Worm (Caenorhabditis elegans) whole organism, L4 larva: ENCODE results near the gene letm-1.

ENCODE experiments used
- D1046.2 ChIP-seq: fragments of 200-800 bp; sonication (Bioruptor generic); IDR thresholded peaks from 2 replicates; pipeline ENCODE4 v1.3.6; 2022; ENCODE audit warnings: missing genetic modification characterization, missing compliant biosample characterization
- F10B5.3 ChIP-seq: sonication (generic microtip); optimal IDR thresholded peaks from 2 replicates; lab custom pipeline; 2016; ENCODE audit warnings: mild to moderate bottlenecking, missing genetic modification characterization, missing compliant biosample characterization
- F26F4.8 ChIP-seq: fragments of 200-800 bp; sonication (Bioruptor generic); conservative IDR thresholded peaks from 2 replicates; pipeline ENCODE4 v1.3.6; 2022; ENCODE audit warnings: missing genetic modification characterization, missing compliant biosample characterization
- R02D3.7 ChIP-seq: fragments of 150-350 bp; sonication (generic microtip); optimal IDR thresholded peaks from 3 replicates; lab custom pipeline; 2014; ENCODE audit warnings: missing biosample characterization, missing genetic modification characterization
- Y48G9A.11 ChIP-seq: fragments of 200-800 bp; sonication (Bioruptor generic); IDR thresholded peaks from 2 replicates; pipeline ENCODE4 v1.3.6; 2022; ENCODE audit warnings: missing genetic modification reagents, missing genetic modification characterization, missing compliant biosample characterization
- Y5F2A.4 ChIP-seq: fragments of 200-800 bp; sonication (Bioruptor generic); optimal IDR thresholded peaks from 2 replicates; lab custom pipeline; 2018; ENCODE audit warnings: mild to moderate bottlenecking, missing genetic modification characterization, missing compliant biosample characterization
- Y75B8A.6 ChIP-seq: fragments of 200-800 bp; sonication (Bioruptor generic); IDR thresholded peaks from 2 replicates; pipeline ENCODE4 v1.3.6; 2022; ENCODE audit warnings: missing genetic modification reagents, missing genetic modification characterization, missing compliant biosample characterization
- ZK337.2 ChIP-seq: fragments of 200-800 bp; sonication (Bioruptor generic); IDR thresholded peaks from 2 replicates; pipeline ENCODE4 v1.3.6; 2022; ENCODE audit warnings: missing genetic modification reagents, missing genetic modification characterization, missing compliant biosample characterization
- aha-1 ChIP-seq: fragments of 150-350 bp; peaks from one replicate; lab custom pipeline; 2014; ENCODE audit warnings: missing biosample characterization, missing genetic modification characterization
- arid-1 ChIP-seq: fragments of 200-800 bp; sonication (Bioruptor generic); conservative IDR thresholded peaks from 2 replicates; pipeline ENCODE4 v1.3.6; 2022; ENCODE audit warnings: missing genetic modification reagents, missing genetic modification characterization, missing compliant biosample characterization
- attf-4 ChIP-seq: sonication (generic microtip); optimal IDR thresholded peaks from 3 replicates; lab custom pipeline; 2017; ENCODE audit warnings: missing biosample characterization, missing genetic modification characterization
- ceh-28 ChIP-seq: fragments of 150-350 bp; optimal IDR thresholded peaks from 2 replicates; lab custom pipeline; 2014; ENCODE audit warnings: missing biosample characterization, missing genetic modification reagents, missing genetic modification characterization
- ceh-32 ChIP-seq: sonication (generic microtip); optimal IDR thresholded peaks from 2 replicates; lab custom pipeline; 2016; ENCODE audit warnings: mild to moderate bottlenecking, missing genetic modification characterization, missing compliant biosample characterization; ENCODE audit not compliant: poor library complexity
- ceh-44 ChIP-seq: fragments of 200-800 bp; sonication (Bioruptor generic); IDR thresholded peaks from 2 replicates; pipeline ENCODE4 v1.3.6; 2022; ENCODE audit warnings: missing genetic modification reagents, missing genetic modification characterization, missing compliant biosample characterization
- ceh-62 ChIP-seq: sonication (generic microtip); optimal IDR thresholded peaks from 2 replicates; lab custom pipeline; 2017; ENCODE audit warnings: missing biosample characterization, missing genetic modification characterization
- cey-2 ChIP-seq: sonication (generic microtip); optimal IDR thresholded peaks from 3 replicates; lab custom pipeline; 2017; ENCODE audit warnings: missing genetic modification characterization, mild to moderate bottlenecking, missing compliant biosample characterization, antibody characterized with exemption, borderline replicate concordance; ENCODE audit not compliant: insufficient read depth
- ctbp-1 ChIP-seq: fragments of 200-800 bp; sonication (Bioruptor generic); IDR thresholded peaks from 2 replicates; pipeline ENCODE4 v1.3.6; 2022; ENCODE audit warnings: missing genetic modification reagents, missing genetic modification characterization, missing compliant biosample characterization
- daf-12 ChIP-seq: fragments of 150-350 bp; optimal IDR thresholded peaks from 2 replicates; lab custom pipeline; 2014; ENCODE audit warnings: missing biosample characterization, missing genetic modification reagents, missing genetic modification characterization
- daf-16 ChIP-seq, 3 experiments: sonication (generic microtip); optimal IDR thresholded peaks; 2 replicates each; lab custom pipeline; 2016 to 2017; ENCODE audit warnings: missing genetic modification characterization in 3 of 3, missing genetic modification reagents in 3 of 3, mild to moderate bottlenecking in 2 of 3, missing compliant biosample characterization in 2 of 3, missing biosample characterization in 1 of 3, moderate library complexity in 1 of 3
- dmd-6 ChIP-seq: fragments of 200-800 bp; sonication (Bioruptor generic); IDR thresholded peaks from 2 replicates; pipeline ENCODE4 v1.3.6; 2022; ENCODE audit warnings: missing genetic modification reagents, missing genetic modification characterization, missing compliant biosample characterization
- dpl-1 ChIP-seq: fragments of 150-350 bp; optimal IDR thresholded peaks from 2 replicates; lab custom pipeline; 2014; ENCODE audit warnings: missing biosample characterization, missing genetic modification reagents, missing genetic modification characterization
- duxl-1 ChIP-seq: sonication (generic microtip); optimal IDR thresholded peaks from 2 replicates; lab custom pipeline; 2016; ENCODE audit warnings: mild to moderate bottlenecking, missing genetic modification characterization, moderate library complexity, missing compliant biosample characterization; ENCODE audit not compliant: poor library complexity
- egl-43 ChIP-seq: fragments of 200-800 bp; sonication (Bioruptor generic); IDR thresholded peaks from 2 replicates; pipeline ENCODE4 v1.3.6; 2022; ENCODE audit warnings: missing genetic modification reagents, missing genetic modification characterization, missing compliant biosample characterization
- gei-8 ChIP-seq: fragments of 200-800 bp; sonication (Bioruptor generic); optimal IDR thresholded peaks from 2 replicates; lab custom pipeline; 2018; ENCODE audit warnings: mild to moderate bottlenecking, missing genetic modification characterization, missing compliant biosample characterization
- hlh-11 ChIP-seq: fragments of 200-800 bp; sonication (Bioruptor generic); optimal IDR thresholded peaks from 2 replicates; lab custom pipeline; 2018; ENCODE audit warnings: mild to moderate bottlenecking, missing genetic modification characterization, missing compliant biosample characterization
- hmg-1.1 ChIP-seq: fragments of 200-800 bp; sonication (Bioruptor generic); IDR thresholded peaks from 2 replicates; pipeline ENCODE4 v1.3.6; 2022; ENCODE audit warnings: missing genetic modification reagents, missing genetic modification characterization, missing compliant biosample characterization
- jun-1 ChIP-seq: fragments of 150-350 bp; optimal IDR thresholded peaks from 2 replicates; lab custom pipeline; 2014; ENCODE audit warnings: missing biosample characterization, missing genetic modification reagents, missing genetic modification characterization
- lim-7 ChIP-seq: fragments of 200-800 bp; sonication (Bioruptor generic); IDR thresholded peaks from 2 replicates; pipeline ENCODE4 v1.3.6; 2022; ENCODE audit warnings: missing genetic modification characterization, missing compliant biosample characterization
- lin-1 ChIP-seq: fragments of 200-800 bp; sonication (Bioruptor generic); IDR thresholded peaks from 2 replicates; pipeline ENCODE4 v1.3.6; 2022; ENCODE audit warnings: missing genetic modification reagents, missing genetic modification characterization, missing compliant biosample characterization
- lin-13 ChIP-seq: fragments of 150-350 bp; optimal IDR thresholded peaks from 2 replicates; lab custom pipeline; 2014; ENCODE audit warnings: missing biosample characterization, missing genetic modification reagents, missing genetic modification characterization
- lin-39 ChIP-seq: fragments of 150-350 bp; optimal IDR thresholded peaks from 2 replicates; lab custom pipeline; 2014; ENCODE audit warnings: missing biosample characterization, missing genetic modification reagents, missing genetic modification characterization
- lir-3 ChIP-seq: sonication (generic microtip); optimal IDR thresholded peaks from 2 replicates; lab custom pipeline; 2016; ENCODE audit warnings: mild to moderate bottlenecking, missing genetic modification characterization, missing compliant biosample characterization
- mep-1 ChIP-seq: fragments of 150-350 bp; sonication (generic microtip); optimal IDR thresholded peaks from 3 replicates; lab custom pipeline; 2014; ENCODE audit warnings: missing biosample characterization, missing genetic modification characterization
- mxl-2 ChIP-seq: fragments of 200-800 bp; sonication (Bioruptor generic); conservative IDR thresholded peaks from 2 replicates; pipeline ENCODE4 v1.3.6; 2022; ENCODE audit warnings: missing genetic modification reagents, missing genetic modification characterization, missing compliant biosample characterization
- mxl-3 ChIP-seq: fragments of 200-800 bp; sonication (Bioruptor generic); optimal IDR thresholded peaks from 2 replicates; lab custom pipeline; 2018; ENCODE audit warnings: mild to moderate bottlenecking, missing genetic modification characterization, missing compliant biosample characterization
- nhr-111 ChIP-seq: fragments of 200-800 bp; sonication (Bioruptor generic); optimal IDR thresholded peaks from 2 replicates; lab custom pipeline; 2018; ENCODE audit warnings: mild to moderate bottlenecking, missing genetic modification characterization, missing compliant biosample characterization
- nhr-237 ChIP-seq: sonication (generic microtip); optimal IDR thresholded peaks from 2 replicates; lab custom pipeline; 2017; ENCODE audit warnings: missing biosample characterization, missing genetic modification characterization
- nhr-28 ChIP-seq: fragments of 150-350 bp; optimal IDR thresholded peaks from 2 replicates; lab custom pipeline; 2014; ENCODE audit warnings: missing biosample characterization, missing genetic modification characterization
- nhr-77 ChIP-seq: fragments of 150-350 bp; optimal IDR thresholded peaks from 2 replicates; lab custom pipeline; 2014; ENCODE audit warnings: missing biosample characterization, missing genetic modification characterization
- php-3 ChIP-seq: fragments of 200-800 bp; sonication (Bioruptor generic); IDR thresholded peaks from 2 replicates; pipeline ENCODE4 v1.3.6; 2022; ENCODE audit warnings: missing genetic modification reagents, missing genetic modification characterization, missing compliant biosample characterization
- pqm-1 ChIP-seq: sonication (generic microtip); optimal IDR thresholded peaks from 2 replicates; lab custom pipeline; 2017; ENCODE audit warnings: missing biosample characterization, missing genetic modification characterization
- rbr-2 ChIP-seq: sonication (generic microtip); optimal IDR thresholded peaks from 2 replicates; lab custom pipeline; 2016; ENCODE audit warnings: missing genotype, missing genetic modification characterization, missing compliant biosample characterization
- sdz-12 ChIP-seq: fragments of 200-800 bp; sonication (Bioruptor generic); optimal IDR thresholded peaks from 2 replicates; lab custom pipeline; 2018; ENCODE audit warnings: mild to moderate bottlenecking, missing genetic modification characterization, missing compliant biosample characterization
- set-16 ChIP-seq: fragments of 200-800 bp; sonication (Bioruptor generic); IDR thresholded peaks from 2 replicates; pipeline ENCODE4 v1.3.6; 2022; ENCODE audit warnings: missing genetic modification reagents, missing genetic modification characterization, missing compliant biosample characterization
- snpc-1.2 ChIP-seq: fragments of 200-800 bp; sonication (Bioruptor generic); IDR thresholded peaks from 2 replicates; pipeline ENCODE4 v1.3.6; 2022; ENCODE audit warnings: missing genetic modification reagents, missing genetic modification characterization, missing compliant biosample characterization
- spr-1 ChIP-seq: sonication (generic microtip); optimal IDR thresholded peaks from 2 replicates; lab custom pipeline; 2016; ENCODE audit warnings: mild to moderate bottlenecking, missing genetic modification characterization, missing compliant biosample characterization
- tag-97 ChIP-seq: fragments of 200-800 bp; sonication (Bioruptor generic); IDR thresholded peaks from 2 replicates; pipeline ENCODE4 v1.3.6; 2022; ENCODE audit warnings: missing genetic modification characterization, missing compliant biosample characterization
- unc-39 ChIP-seq: sonication (generic microtip); optimal IDR thresholded peaks from 2 replicates; lab custom pipeline; 2017; ENCODE audit warnings: missing biosample characterization, missing genetic modification characterization
- zag-1 ChIP-seq: fragments of 150-350 bp; optimal IDR thresholded peaks from 2 replicates; lab custom pipeline; 2014; ENCODE audit warnings: missing biosample characterization, missing genetic modification characterization
- zfp-3 ChIP-seq: fragments of 200-800 bp; sonication (Bioruptor generic); conservative IDR thresholded peaks from 2 replicates; pipeline ENCODE4 v1.3.6; 2022; ENCODE audit warnings: missing genetic modification reagents, missing genetic modification characterization, missing compliant biosample characterization
- ztf-11 ChIP-seq: fragments of 150-350 bp; optimal IDR thresholded peaks from 2 replicates; lab custom pipeline; 2014; ENCODE audit warnings: missing biosample characterization, missing genetic modification characterization
- ztf-7 ChIP-seq: fragments of 150-350 bp; optimal IDR thresholded peaks from 2 replicates; lab custom pipeline; 2014; ENCODE audit warnings: missing biosample characterization, missing genetic modification characterization

The letm-1 gene

ce11 chrV:13658577-13658976 is 2.5 kb upstream of the letm-1 start (continued):
- TF ChIP-seq dmd-6 (GFP tag; lab: Robert Waterston, UW) (peak; percentile 99), aha-1 (tag; lab: Kevin White, UChicago) (peak; percentile 100), daf-12 (tag; lab: Kevin White, UChicago) (no peak), lir-3 (tag; lab: Kevin White, UChicago) (no peak), gei-8 (peak; percentile 89), pqm-1 (tag; lab: Kevin White, UChicago) (peak; percentile 9), Y75B8A.6 (GFP tag; lab: Robert Waterston, UW) (0 out of 2 replicates have a peak, but pooled peaks have one; percentile 36), D1046.2 (GFP tag; lab: Robert Waterston, UW) (peak; percentile 84), snpc-1.2 (GFP tag; lab: Robert Waterston, UW) (no peak), ZK337.2 (GFP tag; lab: Robert Waterston, UW) (no peak), nhr-28 (peak; percentile 95), daf-16 (GFP tag; optimal IDR thresholded peaks at IDR 0.05; lab: Kevin White, UChicago) (no peak), daf-16 (tag; optimal IDR thresholded peaks at IDR 0.05; lab: Kevin White, UChicago) (peak; percentile 73), duxl-1 (tag; lab: Kevin White, UChicago) (peak; percentile 20), arid-1 (GFP tag; lab: Robert Waterston, UW) (no peak), mxl-2 (GFP tag; lab: Robert Waterston, UW) (no peak; the same call in 1 of the 2 replicates), F10B5.3 (tag; lab: Kevin White, UChicago) (no peak), ztf-11 (tag; lab: Kevin White, UChicago) (no peak), ceh-28 (tag; lab: Kevin White, UChicago) (no peak), php-3 (GFP tag; lab: Robert Waterston, UW) (peak; percentile 83), sdz-12 (peak; percentile 24), set-16 (GFP tag; lab: Robert Waterston, UW) (peak; percentile 47; the same call in 1 of the 2 replicates), egl-43 (GFP tag; lab: Robert Waterston, UW) (no peak), R02D3.7 (tag; lab: Kevin White, UChicago) (no peak), hlh-11 (tag; lab: Kevin White, UChicago) (peak; percentile 99), mxl-3 (peak; percentile 99), mep-1 (tag; lab: Kevin White, UChicago) (peak; percentile 89), ceh-32 (tag; lab: Kevin White, UChicago) (no peak), unc-39 (tag; lab: Kevin White, UChicago) (no peak), zag-1 (tag; lab: Kevin White, UChicago) (no peak), Y48G9A.11 (GFP tag; lab: Robert Waterston, UW) (no peak), rbr-2 (peak; percentile 38), spr-1 (tag; lab: Kevin White, UChicago) (peak; percentile 30), Y5F2A.4 (no peak), ceh-62 (tag; lab: Kevin White, UChicago) (no peak), nhr-237 (tag; lab: Kevin White, UChicago) (no peak), F26F4.8 (no peak), attf-4 (tag; lab: Kevin White, UChicago) (no peak), ctbp-1 (GFP tag; lab: Robert Waterston, UW) (peak; percentile 71), lim-7 (GFP tag; lab: Robert Waterston, UW) (no peak), hmg-1.1 (GFP tag; lab: Robert Waterston, UW) (peak; percentile 76), jun-1 (peak; percentile 71), nhr-77 (peak; percentile 81), lin-39 (tag; lab: Kevin White, UChicago) (no peak), zfp-3 (GFP tag; lab: Robert Waterston, UW) (no peak; the same call in none of the 2 replicates), cey-2 (peak; percentile 63), lin-1 (peak; percentile 93), ceh-44 (no peak), lin-13 (GFP tag; lab: Kevin White, UChicago) (no peak), nhr-111 (GFP tag; lab: Kevin White, UChicago) (no peak), tag-97 (GFP tag; lab: Robert Waterston, UW) (no peak), dpl-1 (peak; percentile 63), ztf-7 (peak; percentile 59)
